Worm (Caenorhabditis elegans): Measurements from ENCODE around the gene wrb-1.

Gene wrb-1

DNA sequence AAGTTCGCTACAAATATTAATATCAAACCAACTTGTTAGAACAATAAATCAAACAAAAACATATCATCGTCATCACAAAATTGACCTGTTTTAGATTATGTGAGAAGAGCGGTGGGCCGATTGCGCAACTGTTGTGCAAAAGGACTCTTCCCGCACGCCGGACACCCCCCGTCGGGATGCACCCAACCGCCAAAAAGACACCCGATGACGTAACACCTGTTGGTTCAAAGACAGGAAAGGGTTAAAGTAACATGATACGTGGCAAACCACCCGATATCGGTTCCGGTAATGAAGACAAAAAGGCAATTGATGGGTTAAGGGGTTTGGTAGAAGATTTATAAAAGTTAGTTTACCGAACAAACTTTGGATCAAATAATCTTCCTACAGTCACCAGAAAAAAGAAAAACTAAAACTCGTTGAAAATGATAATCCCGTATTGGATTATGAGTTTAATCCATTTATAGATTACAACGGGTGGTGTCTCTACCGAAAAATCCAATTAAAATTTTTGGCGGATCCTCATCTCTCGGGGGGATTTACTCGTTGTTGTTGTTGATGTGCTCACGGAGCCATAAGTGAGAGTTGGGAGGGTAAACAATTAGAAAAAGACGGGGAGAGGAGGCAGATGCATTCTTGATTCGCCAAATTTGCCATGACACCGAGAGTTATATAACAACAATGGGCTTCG is 48.3 kb downstream of the wrb-1 start:
- TF ChIP-seq lin-11 (tag; optimal IDR thresholded peaks at IDR 0.05) (no peak), snpc-4 (tag; optimal IDR thresholded peaks at IDR 0.05) (no peak), lin-39 (tag; optimal IDR thresholded peaks at IDR 0.05) (no peak), fos-1 (tag; optimal IDR thresholded peaks at IDR 0.05) (no peak), mdl-1 (tag; optimal IDR thresholded peaks at IDR 0.05) (no peak), nhr-21 (tag; optimal IDR thresholded peaks at IDR 0.05) (no peak), nhr-129 (tag; optimal IDR thresholded peaks at IDR 0.05) (no peak)

All from whole organism, L2 larva.